Worm (Caenorhabditis elegans): Measurements from ENCODE around the gene exo-1.

The exo-1 gene

DNA sequence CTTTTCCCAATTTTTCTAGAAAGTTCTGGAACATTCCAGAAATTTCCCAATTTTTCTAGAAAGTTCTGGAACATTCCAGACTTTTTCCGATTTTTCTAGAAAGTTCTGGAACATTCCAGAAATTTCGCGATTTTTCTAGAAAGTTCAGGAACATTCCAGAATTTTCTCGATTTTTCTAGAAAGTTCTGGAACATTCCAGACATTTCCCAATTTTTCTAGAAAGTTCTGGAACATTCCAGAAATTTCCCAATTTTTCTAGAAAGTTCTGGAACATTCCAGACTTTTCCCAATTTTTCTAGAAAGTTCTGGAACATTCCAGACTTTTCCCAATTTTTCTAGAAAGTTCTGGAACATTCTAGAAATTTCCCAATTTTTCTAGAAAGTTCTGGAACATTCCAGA is 24.1 kb downstream of the exo-1 start (continued):
- TF ChIP-seq ekl-4 (GFP tag; IDR thresholded peaks at IDR 0.05) (peak; percentile 87), Y53F4B.3 (GFP tag; IDR thresholded peaks at IDR 0.05) (peak; percentile 81), madf-3 (GFP tag; IDR thresholded peaks at IDR 0.05) (0 out of 2 replicates have a peak, but pooled peaks have one; percentile 7), F39B2.1 (GFP tag; IDR thresholded peaks at IDR 0.05) (peak; percentile 86), let-526 (GFP tag; IDR thresholded peaks at IDR 0.05) (peak; percentile 29; the same call in 1 of the 2 replicates), Y67H2A.10 (GFP tag; conservative IDR thresholded peaks at IDR 0.05) (peak; percentile 65; the same call in 1 of the 2 replicates)

DNA sequence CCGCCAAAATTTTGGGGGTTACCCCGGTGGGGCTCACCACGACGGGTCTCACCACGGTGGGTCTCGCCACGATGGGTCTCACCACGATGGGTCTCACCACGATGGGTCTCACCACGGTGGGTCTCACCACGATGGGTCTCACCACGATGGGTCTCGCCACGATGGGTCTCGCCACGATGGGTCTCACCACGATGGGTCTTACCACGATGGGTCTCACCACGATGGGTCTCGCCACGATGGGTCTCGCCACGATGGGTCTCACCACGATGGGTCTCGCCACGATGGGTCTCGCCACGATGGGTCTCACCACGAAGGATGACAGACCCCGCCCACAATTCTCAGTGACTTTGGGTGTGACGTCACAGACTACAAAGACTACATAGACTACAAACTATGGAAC is 24.9 kb downstream of the exo-1 start:
- peak; percentile 41 for TF ChIP-seq mcd-1 (GFP tag; IDR thresholded peaks at IDR 0.05)
- TF ChIP-seq F33H1.4 (GFP tag; IDR thresholded peaks at IDR 0.05): peak; percentile 80
- 0 out of 2 replicates have a peak, but pooled peaks have one; percentile 32 for TF ChIP-seq aptf-3 (GFP tag; IDR thresholded peaks at IDR 0.05)
- 0 out of 2 replicates have a peak, but pooled peaks have one; percentile 55 for TF ChIP-seq nfyb-1 (GFP tag; IDR thresholded peaks at IDR 0.05)
- 0 out of 2 replicates have a peak, but pooled peaks have one; percentile 67 for TF ChIP-seq madf-3 (GFP tag; IDR thresholded peaks at IDR 0.05)
- TF ChIP-seq D2030.7 (GFP tag; IDR thresholded peaks at IDR 0.05): peak; percentile 51; the same call in 1 of the 2 replicates
- TF ChIP-seq ceh-100 (GFP tag; IDR thresholded peaks at IDR 0.05): peak; percentile 40; the same call in 1 of the 2 replicates
- TF ChIP-seq egrh-3 (GFP tag; IDR thresholded peaks at IDR 0.05): peak; percentile 85
- peak; percentile 33 for TF ChIP-seq madf-6 (GFP tag; IDR thresholded peaks at IDR 0.05)

DNA sequence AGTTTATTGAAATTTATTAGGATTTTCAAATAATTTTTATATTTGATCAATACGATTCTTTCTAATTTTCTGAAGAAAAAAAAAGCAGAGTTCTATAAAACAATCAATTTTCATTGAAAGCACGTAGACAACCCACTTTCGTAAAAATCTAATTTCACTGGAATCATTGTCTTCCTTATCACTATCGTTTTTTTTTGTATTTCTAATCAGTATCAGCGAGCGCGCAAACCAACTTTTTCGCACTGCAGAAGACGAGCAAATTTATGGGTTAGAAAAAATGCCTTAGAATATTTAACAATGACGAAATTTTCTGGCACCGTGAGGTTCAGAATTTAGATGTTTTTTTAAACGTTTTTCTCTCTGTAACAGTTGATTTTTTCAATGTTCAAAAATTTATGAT is 29.5 kb downstream of the exo-1 start:
- no peak for TF ChIP-seq snpc-3.4 (tag; optimal IDR thresholded peaks at IDR 0.05)
- TF ChIP-seq F33H1.4 (GFP tag; IDR thresholded peaks at IDR 0.05): no peak
- TF ChIP-seq ztf-25 (GFP tag; IDR thresholded peaks at IDR 0.05): no peak
- TF ChIP-seq nhr-80 (tag; optimal IDR thresholded peaks at IDR 0.05): peak; percentile 47

DNA sequence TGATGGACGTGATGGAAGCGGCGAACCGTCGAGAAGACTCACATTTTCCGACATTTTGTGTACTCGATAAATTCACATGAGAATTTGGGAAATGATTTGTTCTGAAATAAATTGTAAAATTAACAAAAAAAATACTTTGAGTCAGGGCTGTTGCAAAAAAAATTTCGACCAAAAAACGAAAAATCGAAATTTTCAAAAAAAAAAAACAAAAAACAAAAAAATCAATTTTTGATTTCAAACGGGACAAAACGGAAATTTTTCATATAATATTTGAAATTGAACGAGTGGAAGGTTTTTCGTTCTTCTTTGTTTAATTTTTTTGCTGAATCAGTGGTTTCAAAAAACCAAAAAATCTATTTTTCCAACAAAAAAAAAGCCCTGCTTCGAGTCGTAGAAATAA is 31.9 kb downstream of the exo-1 start, which contains the start of gene cua-1:
TSS of gene cua-1 (minus strand) at position 101 of the 400 bp plus-strand sequence.
- no peak for TF ChIP-seq F33H1.4 (GFP tag; IDR thresholded peaks at IDR 0.05)
- no peak for TF ChIP-seq athp-1 (tag; optimal IDR thresholded peaks at IDR 0.05)
- TF ChIP-seq hlh-26 (GFP tag; conservative IDR thresholded peaks at IDR 0.05): no peak
- TF ChIP-seq madf-10 (tag; optimal IDR thresholded peaks at IDR 0.05): no peak
- TF ChIP-seq hmg-20 (GFP tag; IDR thresholded peaks at IDR 0.05): no peak
- no peak for TF ChIP-seq snpc-3.4 (tag; optimal IDR thresholded peaks at IDR 0.05)
- no peak for TF ChIP-seq Y79H2A.3 (GFP tag; conservative IDR thresholded peaks at IDR 0.05)
- no peak for TF ChIP-seq him-1 (tag; optimal IDR thresholded peaks at IDR 0.05)
- no peak for TF ChIP-seq tbx-9 (tag; optimal IDR thresholded peaks at IDR 0.05; ENCODE audit: borderline replicate concordance)
- TF ChIP-seq F22D6.2 (tag; optimal IDR thresholded peaks at IDR 0.05): no peak
- TF ChIP-seq F39B2.1 (GFP tag; IDR thresholded peaks at IDR 0.05): no peak
- TF ChIP-seq lin-35 (GFP tag; optimal IDR thresholded peaks at IDR 0.05): no peak
- no peak for TF ChIP-seq mcd-1 (GFP tag; IDR thresholded peaks at IDR 0.05)
- no peak for TF ChIP-seq sdz-38 (tag; optimal IDR thresholded peaks at IDR 0.05)
- no peak for TF ChIP-seq ztf-18 (tag; optimal IDR thresholded peaks at IDR 0.05)
- no peak for TF ChIP-seq Y53G8AR.9 (GFP tag; conservative IDR thresholded peaks at IDR 0.05)
- TF ChIP-seq ccch-3 (GFP tag; optimal IDR thresholded peaks at IDR 0.05): no peak
- no peak for TF ChIP-seq lsl-1 (GFP tag; optimal IDR thresholded peaks at IDR 0.05)
- TF ChIP-seq repo-1 (tag; optimal IDR thresholded peaks at IDR 0.05): no peak
- TF ChIP-seq dpl-1 (GFP tag; optimal IDR thresholded peaks at IDR 0.05): no peak

All from whole organism, young adult.